Worm (Caenorhabditis elegans): ENCODE measurements around the gene ins-7.

Gene ins-7

DNA sequence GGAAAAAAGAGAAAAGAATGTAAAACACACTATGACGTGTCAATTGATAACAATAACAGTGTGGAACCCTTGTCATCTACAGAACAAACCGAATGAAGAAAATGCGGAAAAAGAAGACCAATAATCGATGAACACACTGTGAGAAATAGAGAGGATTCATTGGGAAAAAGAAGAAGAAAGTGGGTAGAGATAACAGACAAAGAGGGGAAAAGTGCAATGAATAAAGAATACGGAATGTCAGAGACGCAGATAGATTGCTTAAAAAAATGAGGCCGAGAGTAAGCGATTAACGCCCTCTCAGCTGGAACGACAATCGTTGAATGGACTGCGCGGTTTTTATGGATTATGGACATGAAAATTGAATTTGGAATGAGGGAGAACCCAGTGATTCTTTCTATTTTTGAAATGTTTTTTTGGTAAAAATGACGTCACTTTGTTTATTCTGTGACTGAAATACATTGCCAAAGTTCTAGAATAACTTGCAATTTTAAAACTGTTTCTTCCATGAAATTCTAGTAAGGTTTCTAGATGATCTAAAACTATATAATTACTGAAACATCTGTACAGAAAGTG, 34.8 kb downstream of the ins-7 start, which contains the start of gene amph-1:
TSS of gene amph-1 (minus strand) at position 85 of the 573 bp plus-strand sequence.
- no peak for TF ChIP-seq hrde-1 (tag; optimal IDR thresholded peaks at IDR 0.05; ENCODE audit: borderline replicate concordance)
- TF ChIP-seq atf-7 (tag; optimal IDR thresholded peaks at IDR 0.05) = peak; percentile 67
- TF ChIP-seq lin-40 (tag; optimal IDR thresholded peaks at IDR 0.05) = peak; percentile 33
- TF ChIP-seq nhr-80 (tag; optimal IDR thresholded peaks at IDR 0.05) = peak; percentile 36
- TF ChIP-seq hmg-1.2 (GFP tag; IDR thresholded peaks at IDR 0.05) = peak; percentile 90

DNA sequence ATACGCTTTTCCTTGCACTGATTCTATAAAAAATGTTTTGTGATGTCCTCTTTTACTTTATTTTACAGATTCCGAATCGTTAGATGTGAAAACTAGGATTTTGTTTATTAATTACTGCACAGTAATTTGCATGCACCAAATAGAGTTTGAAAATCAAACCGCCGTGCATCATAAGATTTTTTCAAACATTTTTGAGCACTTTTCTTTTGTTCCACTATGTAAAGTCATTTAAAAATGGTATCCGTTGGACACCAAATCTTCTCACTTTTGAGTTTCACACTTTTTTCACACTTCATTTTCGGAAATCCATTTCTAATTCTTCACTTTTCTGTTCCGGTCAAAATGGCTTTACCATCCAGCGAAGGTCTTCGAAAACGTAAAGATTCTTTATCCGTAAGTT, 39.5 kb downstream of the ins-7 start, which contains the start of gene degl-2:
TSS of gene degl-2 (plus strand) at position 301 of the 400 bp plus-strand sequence.
- TF ChIP-seq chd-7 (tag; optimal IDR thresholded peaks at IDR 0.05) = no peak
- no peak for TF ChIP-seq K11D2.4 (GFP tag; IDR thresholded peaks at IDR 0.05)
- TF ChIP-seq aptf-2 (GFP tag; conservative IDR thresholded peaks at IDR 0.05) = no peak
- TF ChIP-seq nfyb-1 (GFP tag; IDR thresholded peaks at IDR 0.05) = no peak
- no peak for TF ChIP-seq madf-3 (GFP tag; IDR thresholded peaks at IDR 0.05)
- TF ChIP-seq nfya-2 (GFP tag; IDR thresholded peaks at IDR 0.05) = no peak
- no peak for TF ChIP-seq ztf-18 (tag; optimal IDR thresholded peaks at IDR 0.05)
- TF ChIP-seq athp-1 (tag; optimal IDR thresholded peaks at IDR 0.05) = no peak
- TF ChIP-seq zim-3 (tag; optimal IDR thresholded peaks at IDR 0.05) = no peak
- no peak for TF ChIP-seq unc-62 (GFP tag; optimal IDR thresholded peaks at IDR 0.05)
- no peak for TF ChIP-seq hmg-20 (GFP tag; IDR thresholded peaks at IDR 0.05)
- no peak for TF ChIP-seq akir-1 (GFP tag; optimal IDR thresholded peaks at IDR 0.05)
- TF ChIP-seq ceh-91 (GFP tag; IDR thresholded peaks at IDR 0.05) = no peak
- no peak for TF ChIP-seq F23B12.7 (tag; optimal IDR thresholded peaks at IDR 0.05; ENCODE audit: insufficient read depth)
- no peak for TF ChIP-seq somi-1 (GFP tag; optimal IDR thresholded peaks at IDR 0.05)
- TF ChIP-seq attf-3 (GFP tag; conservative IDR thresholded peaks at IDR 0.05) = no peak
- TF ChIP-seq F37B4.10 (GFP tag; IDR thresholded peaks at IDR 0.05) = no peak
- no peak for TF ChIP-seq tbx-9 (tag; optimal IDR thresholded peaks at IDR 0.05; ENCODE audit: borderline replicate concordance)
- TF ChIP-seq ztf-22 (GFP tag; optimal IDR thresholded peaks at IDR 0.05) = no peak

DNA sequence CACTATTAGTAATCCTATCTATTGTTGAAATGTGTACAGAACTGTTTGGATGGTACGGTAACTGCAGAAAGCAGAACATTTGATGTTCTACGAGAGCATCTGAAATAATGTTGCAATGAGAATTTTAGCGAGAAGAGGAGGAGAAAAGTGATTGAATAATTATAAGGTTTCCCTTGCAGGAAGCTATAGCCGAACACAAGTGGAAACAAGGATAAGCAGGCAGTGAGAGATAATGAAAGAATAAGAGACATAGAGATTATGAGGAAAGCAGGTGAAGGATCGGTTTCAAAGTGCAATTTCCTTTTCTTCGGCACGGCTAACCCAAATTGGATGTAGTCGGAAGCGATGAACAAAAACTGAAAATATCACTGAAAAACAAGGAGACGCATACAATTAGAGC, 40.7 kb downstream of the ins-7 start, which contains the start of gene del-2:
TSS of gene del-2 (minus strand) at position 101 of the 400 bp plus-strand sequence.
- TF ChIP-seq ZK185.1 (tag; optimal IDR thresholded peaks at IDR 0.05; ENCODE audit: poor library complexity, severe bottlenecking) (no peak), F49E8.2 (tag; optimal IDR thresholded peaks at IDR 0.05; ENCODE audit: insufficient read depth) (no peak), F39B2.1 (GFP tag; IDR thresholded peaks at IDR 0.05) (no peak), lsl-1 (GFP tag; optimal IDR thresholded peaks at IDR 0.05) (no peak), ztf-3 (GFP tag; optimal IDR thresholded peaks at IDR 0.05) (no peak), efl-1 (GFP tag; optimal IDR thresholded peaks at IDR 0.05) (no peak), attf-3 (GFP tag; conservative IDR thresholded peaks at IDR 0.05) (no peak), Y53F4B.3 (GFP tag; IDR thresholded peaks at IDR 0.05) (no peak), rpc-1 (optimal IDR thresholded peaks at IDR 0.05) (no peak), rpc-1 (tag; optimal IDR thresholded peaks at IDR 0.05) (no peak), gei-17 (GFP tag; optimal IDR thresholded peaks at IDR 0.05) (no peak), attf-6 (GFP tag; IDR thresholded peaks at IDR 0.05) (no peak), F23B12.7 (tag; optimal IDR thresholded peaks at IDR 0.05; ENCODE audit: insufficient read depth) (no peak), repo-1 (tag; optimal IDR thresholded peaks at IDR 0.05) (no peak), madf-10 (tag; optimal IDR thresholded peaks at IDR 0.05) (no peak), xnd-1 (tag; optimal IDR thresholded peaks at IDR 0.05) (no peak), zim-3 (tag; optimal IDR thresholded peaks at IDR 0.05) (no peak)

All from whole organism, young adult.